Worm (Caenorhabditis elegans): ENCODE measurements around the gene spsb-1.
A peak's percentile ranks its signal among the peaks of the same experiment; 100 is the strongest.

The spsb-1 gene

ce11 chrII:15174915-15175548 lies 21.5 kb upstream of the spsb-1 start, which contains the start of gene gst-31:
TSS of gene gst-31 (minus strand) at chrII:15174965.
- TF ChIP-seq unc-55 (GFP tag; optimal IDR thresholded peaks at IDR 0.05), result peak; percentile 67
- no peak for TF ChIP-seq dmd-4 (tag; optimal IDR thresholded peaks at IDR 0.05)
- TF ChIP-seq gmeb-1 (tag; optimal IDR thresholded peaks at IDR 0.05), result no peak
- TF ChIP-seq unc-62 (GFP tag; optimal IDR thresholded peaks at IDR 0.05), result no peak
- peak; percentile 9 for TF ChIP-seq C34F6.9 (tag; optimal IDR thresholded peaks at IDR 0.05)
- TF ChIP-seq F13H6.1 (tag; optimal IDR thresholded peaks at IDR 0.05), result no peak

DNA sequence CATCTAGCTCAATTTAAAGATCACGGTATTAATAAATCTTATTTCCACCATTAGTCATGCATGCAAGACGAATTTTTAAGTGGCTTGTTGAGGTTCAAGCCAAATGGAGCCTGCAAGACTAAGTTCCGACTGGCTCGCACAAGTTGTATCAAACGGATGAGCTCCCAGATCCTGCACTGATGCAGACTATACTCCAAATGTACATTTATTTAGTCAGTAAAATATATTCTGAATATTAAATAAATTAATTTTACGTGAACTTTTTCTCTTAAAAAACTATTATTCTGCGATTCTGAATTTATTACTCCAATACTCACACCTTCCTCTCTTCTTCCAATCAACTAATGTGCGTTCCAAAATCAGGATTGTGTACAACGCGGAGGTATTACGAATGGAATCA lies 20.9 kb upstream of the spsb-1 start, which contains the start of gene Y53F4B.36:
TSS of gene Y53F4B.36 (plus strand) at position 301 of the 400 bp plus-strand sequence.
- no peak for TF ChIP-seq lin-11 (tag; optimal IDR thresholded peaks at IDR 0.05)
- TF ChIP-seq nhr-21 (tag; optimal IDR thresholded peaks at IDR 0.05), result no peak
- TF ChIP-seq gmeb-1 (tag; optimal IDR thresholded peaks at IDR 0.05), result no peak
- TF ChIP-seq ztf-11 (tag; optimal IDR thresholded peaks at IDR 0.05), result no peak
- TF ChIP-seq F13H6.1 (tag; optimal IDR thresholded peaks at IDR 0.05), result no peak
- TF ChIP-seq ZK546.5 (tag; optimal IDR thresholded peaks at IDR 0.05), result no peak
- TF ChIP-seq alr-1 (tag; optimal IDR thresholded peaks at IDR 0.05), result no peak
- TF ChIP-seq R02D3.7 (tag; optimal IDR thresholded peaks at IDR 0.05), result no peak
- no peak for TF ChIP-seq unc-39 (tag; optimal IDR thresholded peaks at IDR 0.05)
- TF ChIP-seq ztf-4 (tag; optimal IDR thresholded peaks at IDR 0.05), result no peak
- TF ChIP-seq snpc-4 (tag; optimal IDR thresholded peaks at IDR 0.05), result no peak
- TF ChIP-seq elt-1 (tag; optimal IDR thresholded peaks at IDR 0.05), result no peak
- TF ChIP-seq aly-2 (tag; optimal IDR thresholded peaks at IDR 0.05), result no peak
- TF ChIP-seq lin-39 (tag; optimal IDR thresholded peaks at IDR 0.05), result no peak
- TF ChIP-seq ztf-1 (GFP tag; conservative IDR thresholded peaks at IDR 0.05), result no peak
- TF ChIP-seq sma-9 (GFP tag; optimal IDR thresholded peaks at IDR 0.05), result no peak
- no peak for TF ChIP-seq sma-9 (tag; optimal IDR thresholded peaks at IDR 0.05)
- no peak for TF ChIP-seq zag-1 (tag; optimal IDR thresholded peaks at IDR 0.05)
- TF ChIP-seq mdl-1 (tag; optimal IDR thresholded peaks at IDR 0.05), result no peak

ce11 chrII:15178494-15178893 lies 18.0 kb upstream of the spsb-1 start, which contains the start of gene gst-32:
TSS of gene gst-32 (minus strand) at chrII:15178594.
- TF ChIP-seq elt-3 (tag; optimal IDR thresholded peaks at IDR 0.05) (no peak), nhr-10 (tag; optimal IDR thresholded peaks at IDR 0.05) (no peak), gmeb-1 (tag; optimal IDR thresholded peaks at IDR 0.05) (no peak), lin-13 (GFP tag; optimal IDR thresholded peaks at IDR 0.05) (no peak), nhr-25 (tag; optimal IDR thresholded peaks at IDR 0.05) (no peak), ztf-4 (tag; optimal IDR thresholded peaks at IDR 0.05) (no peak), nhr-77 (tag; optimal IDR thresholded peaks at IDR 0.05) (no peak), crh-2 (tag; optimal IDR thresholded peaks at IDR 0.05) (no peak), ceh-82 (tag; optimal IDR thresholded peaks at IDR 0.05) (no peak), Y55F3AM.14 (GFP tag; optimal IDR thresholded peaks at IDR 0.05) (no peak), ztf-1 (GFP tag; conservative IDR thresholded peaks at IDR 0.05) (no peak), aly-2 (tag; optimal IDR thresholded peaks at IDR 0.05) (no peak), sem-4 (tag; optimal IDR thresholded peaks at IDR 0.05) (no peak), nhr-12 (tag; optimal IDR thresholded peaks at IDR 0.05) (no peak), fos-1 (tag; optimal IDR thresholded peaks at IDR 0.05) (no peak)

DNA sequence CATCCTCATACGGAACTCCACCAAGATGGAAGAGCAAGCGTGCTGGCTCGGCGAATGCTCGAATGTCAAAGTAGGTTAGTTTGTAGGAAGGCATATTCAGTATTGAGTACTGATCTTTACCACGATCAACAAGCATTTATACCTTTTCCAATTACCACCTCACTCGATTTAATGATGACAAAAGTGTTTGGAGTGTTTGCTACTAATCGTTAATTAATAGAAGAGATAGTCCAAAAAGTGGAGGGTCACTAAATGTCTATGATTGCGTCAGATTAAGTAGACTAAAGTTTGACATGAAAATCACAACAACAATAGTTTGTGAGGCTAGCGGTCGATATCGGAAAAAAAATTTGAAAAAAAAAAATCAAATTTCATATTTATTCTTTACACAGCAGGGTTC lies 13.4 kb upstream of the spsb-1 start, which contains the start of gene gst-34:
TSS of gene gst-34 (minus strand) at position 101 of the 400 bp plus-strand sequence.
- TF ChIP-seq mbf-1 (tag; optimal IDR thresholded peaks at IDR 0.05), result no peak
- TF ChIP-seq sem-4 (tag; optimal IDR thresholded peaks at IDR 0.05), result no peak
- TF ChIP-seq unc-62 (GFP tag; optimal IDR thresholded peaks at IDR 0.05), result no peak
- TF ChIP-seq ztf-1 (GFP tag; conservative IDR thresholded peaks at IDR 0.05), result no peak
- TF ChIP-seq Y55F3AM.14 (GFP tag; optimal IDR thresholded peaks at IDR 0.05), result no peak
- no peak for TF ChIP-seq alr-1 (tag; optimal IDR thresholded peaks at IDR 0.05)
- no peak for TF ChIP-seq F13H6.1 (tag; optimal IDR thresholded peaks at IDR 0.05)
- no peak for TF ChIP-seq nhr-129 (tag; optimal IDR thresholded peaks at IDR 0.05)
- TF ChIP-seq nhr-237 (tag; optimal IDR thresholded peaks at IDR 0.05), result no peak
- TF ChIP-seq ZK546.5 (tag; optimal IDR thresholded peaks at IDR 0.05), result no peak
- no peak for TF ChIP-seq nhr-12 (tag; optimal IDR thresholded peaks at IDR 0.05)
